Fruit fly (Drosophila melanogaster): ENCODE data around the gene Tehao.
A peak's percentile ranks its signal among the peaks of the same experiment; 100 is the strongest.

The Tehao gene

DNA sequence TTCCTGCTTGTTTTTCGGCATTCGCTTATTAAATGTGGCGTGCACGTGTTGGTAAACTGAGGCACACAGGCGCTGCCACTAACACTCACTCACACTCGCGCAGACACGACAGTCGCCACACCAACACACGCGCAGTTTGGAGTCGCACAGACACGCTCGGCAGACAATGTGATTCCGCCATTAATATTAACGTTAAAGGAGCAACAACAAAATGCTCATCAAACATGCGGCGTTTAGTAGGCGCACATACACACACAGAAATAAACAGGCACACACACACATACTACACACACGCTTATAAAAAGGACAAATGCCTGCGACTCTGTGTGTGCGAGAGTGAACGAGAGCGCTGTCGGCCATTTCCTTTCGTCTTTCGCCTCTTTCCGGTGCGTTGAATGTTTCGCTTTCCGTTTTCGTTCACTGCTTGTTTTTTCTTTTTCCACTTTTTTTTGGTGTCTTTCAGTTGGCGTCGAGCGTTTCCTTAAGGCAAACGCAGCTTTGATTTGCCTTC is 21.7 kb downstream of the Tehao start, which contains the start of gene CG42809:
Gene CG42809 (plus strand): TSS at position 461 of the 511 bp plus-strand sequence.
- TF ChIP-seq CG8478 (optimal IDR thresholded peaks at IDR 0.05), result no peak
- no peak for TF ChIP-seq CTCF (optimal IDR thresholded peaks at IDR 0.05)

DNA sequence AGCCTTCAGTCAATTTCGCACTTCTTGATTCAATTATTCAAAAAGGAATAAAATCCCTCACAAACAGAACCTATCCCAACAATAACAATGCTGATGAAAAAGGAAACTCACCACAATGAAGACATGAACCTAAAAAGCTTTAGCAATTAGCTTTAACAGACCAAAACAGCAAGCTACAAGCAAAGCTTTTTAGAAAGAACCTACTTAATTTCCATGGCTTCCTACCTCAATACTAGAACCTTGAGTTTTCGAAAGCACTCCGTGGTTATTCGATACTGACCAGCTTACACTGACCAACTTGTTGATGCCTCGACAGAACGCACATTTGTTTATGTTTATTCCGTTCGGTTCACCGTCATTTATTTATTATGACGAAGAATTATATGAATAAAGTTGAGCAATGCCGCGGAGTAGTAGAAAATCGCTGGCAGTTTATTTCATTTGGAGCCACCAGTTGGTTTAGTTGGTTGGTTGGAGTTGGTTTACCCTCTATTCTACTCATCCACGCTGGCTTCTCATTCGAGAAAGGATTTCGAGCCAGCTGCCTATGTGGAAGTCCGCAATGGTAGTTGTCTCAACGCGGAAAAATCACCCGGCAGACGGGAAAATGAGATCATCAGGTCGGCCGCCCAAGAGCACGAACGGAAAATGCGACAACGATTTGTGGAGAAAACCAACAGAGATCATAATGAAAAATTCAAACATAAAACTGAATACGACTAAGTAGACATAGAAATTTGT is 23.7 kb downstream of the Tehao start, which contains the start of gene CG42810:
Gene CG42810 (plus strand): TSS at position 691 of the 741 bp plus-strand sequence.
- TF ChIP-seq CTCF (optimal IDR thresholded peaks at IDR 0.05) (no peak), CG8478 (optimal IDR thresholded peaks at IDR 0.05) (no peak)

DNA sequence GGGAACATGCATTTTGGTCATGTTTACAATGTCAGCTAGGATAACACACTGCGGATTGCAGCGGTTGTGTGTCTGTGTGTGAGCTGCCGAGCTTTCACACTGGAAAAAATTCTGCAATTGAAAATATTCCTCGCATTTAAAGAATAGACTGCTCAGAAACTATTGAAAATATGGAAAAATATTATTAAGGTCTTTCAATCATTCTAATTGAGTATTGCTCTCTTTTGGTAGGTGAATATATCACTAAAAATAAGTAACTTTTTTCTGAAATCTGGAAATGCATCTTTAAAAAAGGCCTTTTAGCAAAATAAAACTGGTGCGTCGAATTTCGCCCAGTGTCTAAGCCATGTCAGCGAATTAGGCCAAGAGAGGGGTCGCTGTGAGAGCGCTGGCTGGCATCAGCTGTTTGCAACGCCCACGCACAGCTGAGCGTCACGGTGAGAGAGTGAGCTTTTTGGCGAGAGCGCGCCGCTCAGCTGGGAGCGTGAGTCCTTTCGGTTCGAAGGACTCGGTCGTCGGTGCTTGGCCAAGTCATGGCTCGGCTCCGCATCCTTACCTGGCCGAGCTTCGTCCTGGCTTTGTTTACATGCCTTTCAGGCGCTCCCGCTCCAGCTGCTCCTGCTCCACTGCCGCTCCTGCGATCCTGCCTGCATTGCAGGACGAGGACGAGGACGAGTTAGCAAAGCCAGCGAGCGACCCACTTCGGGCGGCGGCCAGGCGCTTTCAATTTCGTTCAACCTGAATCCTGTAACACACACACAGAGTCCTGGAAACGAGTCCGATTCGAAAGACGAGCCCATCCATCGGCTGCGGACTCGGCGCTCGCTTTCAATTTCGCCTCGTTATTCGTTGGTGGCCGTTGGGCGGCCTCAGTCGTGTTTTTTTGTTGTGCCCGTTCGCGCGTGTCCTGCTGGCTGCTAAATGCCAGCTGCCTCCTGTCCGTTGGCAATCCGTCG is 25.8 kb downstream of the Tehao start, which contains the start of gene CG46308:
Gene CG46308 (plus strand): TSS at position 864 of the 956 bp plus-strand sequence.
- no peak for TF ChIP-seq CG8478 (optimal IDR thresholded peaks at IDR 0.05)
- no peak for TF ChIP-seq CTCF (optimal IDR thresholded peaks at IDR 0.05)

DNA sequence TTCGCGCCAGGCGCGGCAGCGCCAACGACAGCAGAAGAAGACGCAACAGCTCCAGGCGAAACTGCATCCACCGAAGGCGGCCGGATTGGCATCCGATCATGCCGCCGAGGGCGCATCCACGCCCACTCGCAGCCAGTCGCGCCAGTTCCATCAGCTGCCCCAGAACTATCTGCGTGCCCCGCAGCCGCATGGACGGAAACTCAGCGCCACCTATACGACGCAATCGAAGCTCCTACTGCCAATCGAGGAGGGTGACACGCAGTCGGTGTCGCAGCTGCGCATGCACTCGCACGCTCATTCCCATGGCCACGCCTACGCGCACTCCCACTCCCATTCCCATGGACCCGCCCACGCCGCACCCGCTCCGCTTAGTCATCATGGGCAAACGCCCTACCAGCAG is 39.8 kb downstream of the Tehao start:
- TF ChIP-seq CG8478 (optimal IDR thresholded peaks at IDR 0.05) (no peak), CTCF (optimal IDR thresholded peaks at IDR 0.05) (peak in 1 of 2 experiments; percentile 26)

DNA sequence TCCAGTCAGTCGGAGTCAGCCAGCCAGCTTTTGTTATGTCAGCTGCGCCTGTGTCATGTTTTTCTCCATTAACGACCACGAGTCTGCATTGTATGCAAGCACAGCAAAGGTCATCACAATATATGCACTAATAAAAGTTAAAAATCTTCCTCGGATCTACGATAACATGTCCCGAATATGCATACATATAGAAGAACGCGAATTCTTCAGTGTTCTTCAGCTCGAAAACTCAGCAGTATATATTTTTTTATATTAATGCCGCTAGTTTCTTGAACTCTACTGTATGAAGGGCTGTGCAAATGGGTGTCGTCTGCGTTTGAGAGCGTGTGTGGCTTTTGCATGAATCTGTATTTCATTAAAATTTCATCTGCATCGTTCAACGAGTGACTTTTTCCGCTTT is 46.8 kb downstream of the Tehao start:
- no peak for TF ChIP-seq CG8478 (optimal IDR thresholded peaks at IDR 0.05)
- no peak for TF ChIP-seq CTCF (optimal IDR thresholded peaks at IDR 0.05)

Data from S2 (cell line).